Fruit fly (Drosophila melanogaster) whole organism, embryonic: ENCODE data around the gene Gs2.

Source experiments
- BtbVII ChIP-seq: fragments of 200-800 bp; sonication (Bioruptor generic); optimal IDR thresholded peaks from 3 replicates; lab custom pipeline; 2017; ENCODE audit warnings: missing biosample characterization, mild to moderate bottlenecking, missing genetic modification characterization
- CG10209 ChIP-seq: fragments of 200-800 bp; sonication (Bioruptor generic); optimal IDR thresholded peaks from 3 replicates; lab custom pipeline; 2017; ENCODE audit warnings: missing biosample characterization, mild to moderate bottlenecking, missing genetic modification characterization, missing genetic modification reagents
- CG11696 ChIP-seq: fragments of 200-800 bp; sonication (Bioruptor generic); IDR thresholded peaks from 2 replicates; pipeline ENCODE4 v1.3.6; 2022; ENCODE audit warnings: missing biosample characterization, missing genetic modification characterization
- CG1233 ChIP-seq: fragments of 200-800 bp; sonication (Bioruptor generic); optimal IDR thresholded peaks from 4 replicates; lab custom pipeline; 2018; ENCODE audit warnings: missing biosample characterization, mild to moderate bottlenecking, missing genetic modification characterization
- CG13123 ChIP-seq: fragments of 200-800 bp; sonication (Bioruptor generic); optimal IDR thresholded peaks from 2 replicates; lab custom pipeline; 2016; ENCODE audit warnings: missing biosample characterization, missing genetic modification characterization
- CG13624 ChIP-seq: fragments of 200-800 bp; sonication (Bioruptor generic); optimal IDR thresholded peaks from 2 replicates; lab custom pipeline; 2016; ENCODE audit warnings: missing biosample characterization, missing genetic modification characterization
- CG14710 ChIP-seq: fragments of 200-800 bp; sonication (Bioruptor generic); optimal IDR thresholded peaks from 3 replicates; lab custom pipeline; 2019; ENCODE audit warnings: missing biosample characterization, mild to moderate bottlenecking, missing genetic modification characterization, moderate library complexity
- CG1603 ChIP-seq: fragments of 200-800 bp; sonication (Bioruptor generic); optimal IDR thresholded peaks from 2 replicates; lab custom pipeline; 2019; ENCODE audit warnings: missing biosample characterization, mild to moderate bottlenecking, missing genetic modification characterization, moderate library complexity
- CG17186 ChIP-seq: fragments of 200-800 bp; sonication (Bioruptor generic); optimal IDR thresholded peaks from 3 replicates; lab custom pipeline; 2017; ENCODE audit warnings: missing biosample characterization, missing genetic modification reagents, missing genetic modification characterization
- CG18619 ChIP-seq: fragments of 200-800 bp; sonication (Bioruptor generic); optimal IDR thresholded peaks from 3 replicates; lab custom pipeline; 2017; ENCODE audit warnings: missing biosample characterization, mild to moderate bottlenecking, missing genetic modification characterization
- CG30020 ChIP-seq: fragments of 200-800 bp; optimal IDR thresholded peaks from 2 replicates; lab custom pipeline; 2019; ENCODE audit warnings: missing biosample characterization, mild to moderate bottlenecking, missing genetic modification characterization, moderate library complexity
- CG30403 ChIP-seq: fragments of 200-800 bp; sonication (Bioruptor generic); optimal IDR thresholded peaks from 3 replicates; lab custom pipeline; 2016; ENCODE audit warnings: missing biosample characterization, missing genetic modification characterization
- CG31441 ChIP-seq: fragments of 200-800 bp; sonication (Bioruptor generic); IDR thresholded peaks from 2 replicates; pipeline ENCODE4 v1.3.6; 2022; ENCODE audit warnings: missing biosample characterization, missing genetic modification characterization
- CG3838 ChIP-seq: fragments of 200-800 bp; sonication (Bioruptor generic); optimal IDR thresholded peaks from 3 replicates; lab custom pipeline; 2016; ENCODE audit warnings: missing biosample characterization, missing genetic modification characterization
- CG4820 ChIP-seq: fragments of 200-800 bp; sonication (Bioruptor generic); optimal IDR thresholded peaks from 3 replicates; lab custom pipeline; 2016; ENCODE audit warnings: missing biosample characterization, missing genetic modification characterization
- CG6175 ChIP-seq: fragments of 200-800 bp; sonication (Bioruptor generic); IDR thresholded peaks from 3 replicates; pipeline ENCODE4 v1.3.6; 2022; ENCODE audit warnings: missing biosample characterization, missing genetic modification characterization
- CG6791 ChIP-seq: fragments of 200-800 bp; sonication (Bioruptor generic); IDR thresholded peaks from 3 replicates; pipeline ENCODE4 v1.3.6; 2022; ENCODE audit warnings: missing biosample characterization, missing genetic modification characterization; ENCODE audit not compliant: partially characterized antibody
- CG7271 ChIP-seq: fragments of 200-800 bp; sonication (Bioruptor generic); optimal IDR thresholded peaks from 2 replicates; lab custom pipeline; 2018; ENCODE audit warnings: missing biosample characterization, mild to moderate bottlenecking, missing genetic modification characterization, moderate library complexity
- CG8281 ChIP-seq: fragments of 200-800 bp; sonication (Bioruptor generic); optimal IDR thresholded peaks from 2 replicates; lab custom pipeline; 2018; ENCODE audit warnings: missing biosample characterization, mild to moderate bottlenecking, missing genetic modification characterization, moderate library complexity
- CG8290 ChIP-seq, 3 experiments: fragments of 200-800 bp; sonication (Bioruptor generic); optimal IDR thresholded peaks; 2 replicates each; lab custom pipeline; 2016 to 2019; ENCODE audit warnings: missing biosample characterization in 3 of 3, missing genetic modification characterization in 3 of 3, mild to moderate bottlenecking in 2 of 3, moderate library complexity in 1 of 3
- CG8388 ChIP-seq: fragments of 200-800 bp; sonication (Bioruptor generic); optimal IDR thresholded peaks from 2 replicates; lab custom pipeline; 2019; ENCODE audit warnings: missing biosample characterization, mild to moderate bottlenecking, missing genetic modification characterization, moderate library complexity
- CG9609 ChIP-seq: fragments of 200-800 bp; sonication (Bioruptor generic); optimal IDR thresholded peaks from 3 replicates; lab custom pipeline; 2016; ENCODE audit warnings: missing biosample characterization, missing genetic modification characterization
- CG9797 ChIP-seq: fragments of 200-800 bp; sonication (Bioruptor generic); optimal IDR thresholded peaks from 3 replicates; lab custom pipeline; 2018; ENCODE audit warnings: missing biosample characterization, mild to moderate bottlenecking, missing genetic modification characterization
- Camta ChIP-seq: fragments of 200-800 bp; sonication (Bioruptor generic); optimal IDR thresholded peaks from 2 replicates; lab custom pipeline; 2016; ENCODE audit warnings: missing biosample characterization, missing genetic modification characterization
- Fer2 ChIP-seq: fragments of 200-800 bp; sonication (Bioruptor generic); optimal IDR thresholded peaks from 2 replicates; lab custom pipeline; 2018; ENCODE audit warnings: missing biosample characterization, mild to moderate bottlenecking, missing genetic modification characterization, moderate library complexity
- GATAe ChIP-seq: fragments of 200-800 bp; sonication (Bioruptor generic); conservative IDR thresholded peaks from 2 replicates; pipeline ENCODE4 v1.3.6; 2022; ENCODE audit warnings: missing biosample characterization, missing genetic modification characterization
- H15 ChIP-seq: fragments of 200-800 bp; sonication (Bioruptor generic); IDR thresholded peaks from 3 replicates; pipeline ENCODE4 v1.3.6; 2022; ENCODE audit warnings: missing biosample characterization, missing genetic modification characterization
- HHEX ChIP-seq: fragments of 200-800 bp; sonication (Bioruptor generic); optimal IDR thresholded peaks from 3 replicates; lab custom pipeline; 2017; ENCODE audit warnings: missing biosample characterization, mild to moderate bottlenecking, missing genetic modification characterization, missing genetic modification reagents
- Hand ChIP-seq: fragments of 200-800 bp; sonication (Bioruptor generic); optimal IDR thresholded peaks from 2 replicates; lab custom pipeline; 2017; ENCODE audit warnings: mild to moderate bottlenecking, missing biosample characterization, missing genetic modification reagents, missing genetic modification characterization
- Hmr ChIP-seq: fragments of 200-800 bp; sonication (Bioruptor generic); optimal IDR thresholded peaks from 3 replicates; lab custom pipeline; 2017; ENCODE audit warnings: mild to moderate bottlenecking, missing biosample characterization, missing genetic modification reagents, missing genetic modification characterization
- Hr39 ChIP-seq: fragments of >200 bp; optimal IDR thresholded peaks from 2 replicates; lab custom pipeline; 2017
- MBD-R2 ChIP-seq: fragments of 200-800 bp; sonication (Bioruptor generic); IDR thresholded peaks from 2 replicates; pipeline ENCODE4 v1.3.6; 2022; ENCODE audit warnings: missing biosample characterization, missing genetic modification characterization
- Max ChIP-seq: fragments of 200-800 bp; sonication (Bioruptor generic); optimal IDR thresholded peaks from 2 replicates; lab custom pipeline; 2016; ENCODE audit warnings: missing biosample characterization, mild to moderate bottlenecking, missing genetic modification characterization
- Meics ChIP-seq: fragments of 200-800 bp; sonication (Bioruptor generic); optimal IDR thresholded peaks from 2 replicates; lab custom pipeline; 2017; ENCODE audit warnings: missing biosample characterization, mild to moderate bottlenecking, missing genetic modification characterization
- NC2α ChIP-seq: fragments of 200-800 bp; sonication (Bioruptor generic); optimal IDR thresholded peaks from 2 replicates; lab custom pipeline; 2016; ENCODE audit warnings: missing biosample characterization, missing genetic modification characterization
- Oaz ChIP-seq: fragments of 200-800 bp; sonication (Bioruptor generic); IDR thresholded peaks from 2 replicates; pipeline ENCODE4 v1.3.6; 2022; ENCODE audit warnings: missing biosample characterization, missing genetic modification characterization
- Optix ChIP-seq: fragments of 200-800 bp; sonication (Bioruptor generic); IDR thresholded peaks from 3 replicates; pipeline ENCODE4 v1.3.6; 2022; ENCODE audit warnings: missing biosample characterization, missing genetic modification characterization
- Stat92E ChIP-seq, 3 experiments: fragments of >200 bp in 2 of 3; fragments of 200-800 bp in 1 of 3; sonication (Bioruptor generic) in 1 of 3; optimal IDR thresholded peaks; 2 replicates each; lab custom pipeline; 2017 to 2019; ENCODE audit warnings: missing biosample characterization in 3 of 3, missing genetic modification characterization in 3 of 3, mild to moderate bottlenecking in 1 of 3, moderate library complexity in 1 of 3
- br ChIP-seq: fragments of >200 bp; optimal IDR thresholded peaks from 2 replicates; lab custom pipeline; 2017
- kah ChIP-seq: fragments of 200-800 bp; sonication (Bioruptor generic); optimal IDR thresholded peaks from 2 replicates; lab custom pipeline; 2018; ENCODE audit warnings: missing biosample characterization, mild to moderate bottlenecking, missing genetic modification characterization
- lbe ChIP-seq: fragments of 200-800 bp; sonication (Bioruptor generic); optimal IDR thresholded peaks from 2 replicates; lab custom pipeline; 2016; ENCODE audit warnings: missing biosample characterization, mild to moderate bottlenecking, missing genetic modification characterization
- luna ChIP-seq: fragments of 200-800 bp; sonication (Bioruptor generic); optimal IDR thresholded peaks from 2 replicates; lab custom pipeline; 2016; ENCODE audit warnings: missing biosample characterization, missing genetic modification characterization
- pb ChIP-seq: fragments of 200-800 bp; sonication (Bioruptor generic); optimal IDR thresholded peaks from 3 replicates; lab custom pipeline; 2016; ENCODE audit warnings: missing biosample characterization, missing genetic modification characterization
- pfk ChIP-seq: fragments of 200-800 bp; sonication (Bioruptor generic); optimal IDR thresholded peaks from 2 replicates; lab custom pipeline; 2018; ENCODE audit warnings: missing biosample characterization, mild to moderate bottlenecking, missing genetic modification characterization, moderate library complexity
- prd ChIP-seq, 3 experiments: fragments of >200 bp in 2 of 3; fragments of 200-800 bp in 1 of 3; sonication (Bioruptor generic) in 1 of 3; optimal IDR thresholded peaks in 2 of 3; IDR thresholded peaks in 1 of 3; 2 replicates in 2 of 3; 3 replicates in 1 of 3; pipeline versions ENCODE4 v1.3.6 to Lab custom; 2017 to 2022; ENCODE audit warnings: missing biosample characterization in 1 of 3, missing genetic modification characterization in 1 of 3
- pzg ChIP-seq: fragments of 200-800 bp; sonication (Bioruptor generic); optimal IDR thresholded peaks from 3 replicates; lab custom pipeline; 2018; ENCODE audit warnings: missing biosample characterization, mild to moderate bottlenecking, missing genetic modification characterization, moderate library complexity
- schlank ChIP-seq: fragments of 200-800 bp; sonication (Bioruptor generic); optimal IDR thresholded peaks from 2 replicates; lab custom pipeline; 2018; ENCODE audit warnings: missing biosample characterization, mild to moderate bottlenecking, missing genetic modification characterization
- so ChIP-seq: fragments of 200-800 bp; sonication (Bioruptor generic); IDR thresholded peaks from 3 replicates; pipeline ENCODE4 v1.3.6; 2022; ENCODE audit warnings: missing biosample characterization, missing genetic modification characterization
- tap ChIP-seq: fragments of 200-800 bp; optimal IDR thresholded peaks from 3 replicates; lab custom pipeline; 2019; ENCODE audit warnings: missing biosample characterization, mild to moderate bottlenecking, missing genetic modification characterization, moderate library complexity
- z ChIP-seq: fragments of 200-800 bp; sonication (Bioruptor generic); IDR thresholded peaks from 3 replicates; pipeline ENCODE4 v1.3.6; 2022; ENCODE audit warnings: missing biosample characterization, missing genetic modification characterization

The Gs2 gene

dm6 chrX:11423277-11423717 is 665 bp downstream of the Gs2 start (continued):
- TF ChIP-seq CG30020 (tag; lab: Kevin White, UChicago) (peak; percentile 10), BtbVII (GFP tag; lab: Kevin White, UChicago) (peak; percentile 92), CG4820 (GFP tag; lab: Kevin White, UChicago) (peak; percentile 87), Max (GFP tag; lab: Kevin White, UChicago) (peak; percentile 83), CG18619 (GFP tag; lab: Kevin White, UChicago) (peak; percentile 85), CG1603 (tag; lab: Kevin White, UChicago) (peak; percentile 89), pzg (peak; percentile 9), CG14710 (tag; lab: Kevin White, UChicago) (peak; percentile 51), CG6791 (GFP tag; lab: Robert Waterston, UW) (no peak), CG8281 (peak; percentile 65), tap (tag; lab: Kevin White, UChicago) (peak; percentile 79), CG9609 (peak; percentile 87), CG6175 (peak; percentile 76; the same call in 2 of the 3 replicates), CG11696 (GFP tag; lab: Robert Waterston, UW) (peak; percentile 64; the same call in 1 of the 2 replicates), Oaz (GFP tag; lab: Robert Waterston, UW) (peak; percentile 74), schlank (tag; lab: Kevin White, UChicago) (peak; percentile 87), Hmr (GFP tag; lab: Kevin White, UChicago) (peak; percentile 95), pfk (GFP tag; lab: Kevin White, UChicago) (no peak), Hand (GFP tag; lab: Kevin White, UChicago) (peak; percentile 88), CG8388 (peak; percentile 74), luna (peak; percentile 73), CG30403 (GFP tag; lab: Kevin White, UChicago) (peak; percentile 90), z (0 out of 3 replicates have a peak, but pooled peaks have one; percentile 20), NC2α (GFP tag; lab: Kevin White, UChicago) (peak; percentile 54), prd (optimal IDR thresholded peaks at IDR 0.05; lab: Kevin White, UChicago) (no peak), prd (GFP tag; IDR thresholded peaks at IDR 0.05; lab: Robert Waterston, UW) (peak; percentile 91), Hr39 (no peak), CG7271 (tag; lab: Kevin White, UChicago) (peak; percentile 18), Stat92E (GFP tag; optimal IDR thresholded peaks at IDR 0.05; lab: Kevin White, UChicago) (no peak), lbe (GFP tag; lab: Kevin White, UChicago) (peak; percentile 90), so (peak; percentile 91), CG9797 (GFP tag; lab: Kevin White, UChicago) (no peak), Fer2 (peak; percentile 73), kah (peak; percentile 65), HHEX (peak; percentile 93), MBD-R2 (GFP tag; lab: Robert Waterston, UW) (peak; percentile 77), CG10209 (GFP tag; lab: Kevin White, UChicago) (peak; percentile 90), H15 (GFP tag; lab: Robert Waterston, UW) (peak; percentile 87), CG13624 (peak; percentile 93), Optix (GFP tag; lab: Robert Waterston, UW) (peak; percentile 82), CG31441 (GFP tag; lab: Robert Waterston, UW) (peak; percentile 90), br (lab: Kevin White, UChicago) (no peak), GATAe (GFP tag; lab: Robert Waterston, UW) (peak; percentile 61; the same call in 1 of the 2 replicates), CG13123 (GFP tag; lab: Kevin White, UChicago) (peak; percentile 67), CG8290 (GFP tag; optimal IDR thresholded peaks at IDR 0.05; lab: Kevin White, UChicago) (peak; percentile 55), CG8290 (tag; optimal IDR thresholded peaks at IDR 0.05; lab: Kevin White, UChicago) (peak in 1 of 2 experiments; percentile 87), CG3838 (GFP tag; lab: Kevin White, UChicago) (peak; percentile 50), CG17186 (GFP tag; lab: Kevin White, UChicago) (no peak), Meics (GFP tag; lab: Kevin White, UChicago) (peak; percentile 93), Camta (GFP tag; lab: Kevin White, UChicago) (peak; percentile 85), CG1233 (GFP tag; lab: Kevin White, UChicago) (peak; percentile 79), pb (GFP tag; lab: Kevin White, UChicago) (peak; percentile 90)
